Worm (Caenorhabditis elegans) whole organism, L4 larva: ENCODE results near the gene R04E5.7.
A peak's percentile ranks its signal among the peaks of the same experiment; 100 is the strongest.

Experiments
- F10B5.3 ChIP-seq: sonication (generic microtip); optimal IDR thresholded peaks from 2 replicates; lab custom pipeline; 2016; ENCODE audit warnings: mild to moderate bottlenecking, missing genetic modification characterization, missing compliant biosample characterization
- F44E2.7 ChIP-seq: fragments of 200-800 bp; sonication (Bioruptor generic); IDR thresholded peaks from 2 replicates; pipeline ENCODE4 v2.1.2; 2022; ENCODE audit warnings: missing genetic modification characterization, missing compliant biosample characterization
- T20F7.1 ChIP-seq: fragments of 200-800 bp; sonication (Bioruptor generic); optimal IDR thresholded peaks from 2 replicates; lab custom pipeline; 2018; ENCODE audit warnings: mild to moderate bottlenecking, missing genetic modification characterization, missing compliant biosample characterization
- Y105C5A.15 ChIP-seq: fragments of 200-800 bp; sonication (Bioruptor generic); IDR thresholded peaks from 2 replicates; pipeline ENCODE4 v1.3.6; 2022; ENCODE audit warnings: missing genetic modification characterization, missing compliant biosample characterization
- ceh-32 ChIP-seq: sonication (generic microtip); optimal IDR thresholded peaks from 2 replicates; lab custom pipeline; 2016; ENCODE audit warnings: mild to moderate bottlenecking, missing genetic modification characterization, missing compliant biosample characterization; ENCODE audit not compliant: poor library complexity
- daf-16 ChIP-seq, 3 experiments: sonication (generic microtip); optimal IDR thresholded peaks; 2 replicates each; lab custom pipeline; 2016 to 2017; ENCODE audit warnings: missing genetic modification characterization in 3 of 3, missing genetic modification reagents in 3 of 3, mild to moderate bottlenecking in 2 of 3, missing compliant biosample characterization in 2 of 3, missing biosample characterization in 1 of 3, moderate library complexity in 1 of 3
- daf-19 ChIP-seq: fragments of 200-800 bp; sonication (Bioruptor generic); conservative IDR thresholded peaks from 2 replicates; pipeline ENCODE4 v1.3.6; 2022; ENCODE audit warnings: missing genetic modification characterization, missing compliant biosample characterization
- dmd-6 ChIP-seq: fragments of 200-800 bp; sonication (Bioruptor generic); IDR thresholded peaks from 2 replicates; pipeline ENCODE4 v1.3.6; 2022; ENCODE audit warnings: missing genetic modification reagents, missing genetic modification characterization, missing compliant biosample characterization
- gei-8 ChIP-seq: fragments of 200-800 bp; sonication (Bioruptor generic); optimal IDR thresholded peaks from 2 replicates; lab custom pipeline; 2018; ENCODE audit warnings: mild to moderate bottlenecking, missing genetic modification characterization, missing compliant biosample characterization
- hlh-11 ChIP-seq: fragments of 200-800 bp; sonication (Bioruptor generic); optimal IDR thresholded peaks from 2 replicates; lab custom pipeline; 2018; ENCODE audit warnings: mild to moderate bottlenecking, missing genetic modification characterization, missing compliant biosample characterization
- mdt-29 ChIP-seq: fragments of 200-800 bp; sonication (Bioruptor generic); IDR thresholded peaks from 2 replicates; pipeline ENCODE4 v1.3.6; 2022; ENCODE audit warnings: missing genetic modification reagents, missing genetic modification characterization, missing compliant biosample characterization
- mes-2 ChIP-seq: sonication (generic microtip); optimal IDR thresholded peaks from 2 replicates; lab custom pipeline; 2016; ENCODE audit warnings: missing genotype, mild to moderate bottlenecking, missing genetic modification characterization, missing compliant biosample characterization; ENCODE audit not compliant: poor library complexity, severe bottlenecking
- mxl-2 ChIP-seq: fragments of 200-800 bp; sonication (Bioruptor generic); conservative IDR thresholded peaks from 2 replicates; pipeline ENCODE4 v1.3.6; 2022; ENCODE audit warnings: missing genetic modification reagents, missing genetic modification characterization, missing compliant biosample characterization
- nhr-111 ChIP-seq: fragments of 200-800 bp; sonication (Bioruptor generic); optimal IDR thresholded peaks from 2 replicates; lab custom pipeline; 2018; ENCODE audit warnings: mild to moderate bottlenecking, missing genetic modification characterization, missing compliant biosample characterization
- nhr-237 ChIP-seq: sonication (generic microtip); optimal IDR thresholded peaks from 2 replicates; lab custom pipeline; 2017; ENCODE audit warnings: missing biosample characterization, missing genetic modification characterization
- nhr-28 ChIP-seq: fragments of 150-350 bp; optimal IDR thresholded peaks from 2 replicates; lab custom pipeline; 2014; ENCODE audit warnings: missing biosample characterization, missing genetic modification characterization
- pqm-1 ChIP-seq: sonication (generic microtip); optimal IDR thresholded peaks from 2 replicates; lab custom pipeline; 2017; ENCODE audit warnings: missing biosample characterization, missing genetic modification characterization
- sdz-12 ChIP-seq: fragments of 200-800 bp; sonication (Bioruptor generic); optimal IDR thresholded peaks from 2 replicates; lab custom pipeline; 2018; ENCODE audit warnings: mild to moderate bottlenecking, missing genetic modification characterization, missing compliant biosample characterization
- tra-1 ChIP-seq: fragments of 200-800 bp; sonication (Bioruptor generic); IDR thresholded peaks from 2 replicates; pipeline ENCODE4 v1.3.6; 2022; ENCODE audit warnings: missing genetic modification reagents, missing genetic modification characterization, missing compliant biosample characterization
- ztf-7 ChIP-seq: fragments of 150-350 bp; optimal IDR thresholded peaks from 2 replicates; lab custom pipeline; 2014; ENCODE audit warnings: missing biosample characterization, missing genetic modification characterization

Gene R04E5.7

ce11 chrX:8750209-8750608 is 46.9 kb downstream of the R04E5.7 start (continued):
- TF ChIP-seq mxl-2 (0 out of 2 replicates have a peak, but pooled peaks have one; percentile 32), ztf-7 (tag; lab: Kevin White, UChicago) (no peak), gei-8 (GFP tag; lab: Kevin White, UChicago) (peak; percentile 17), mes-2 (peak; percentile 22), ceh-32 (tag; lab: Kevin White, UChicago) (no peak), daf-16 (GFP tag; optimal IDR thresholded peaks at IDR 0.05; lab: Kevin White, UChicago) (no peak), daf-16 (tag; optimal IDR thresholded peaks at IDR 0.05; lab: Kevin White, UChicago) (peak; percentile 73), tra-1 (peak; percentile 58), T20F7.1 (peak; percentile 31), Y105C5A.15 (GFP tag; lab: Robert Waterston, UW) (no peak), daf-19 (GFP tag; lab: Robert Waterston, UW) (no peak), F44E2.7 (no peak), F10B5.3 (tag; lab: Kevin White, UChicago) (no peak), nhr-111 (GFP tag; lab: Kevin White, UChicago) (no peak), hlh-11 (tag; lab: Kevin White, UChicago) (peak; percentile 80), sdz-12 (GFP tag; lab: Kevin White, UChicago) (no peak), mdt-29 (GFP tag; lab: Robert Waterston, UW) (no peak), nhr-237 (tag; lab: Kevin White, UChicago) (no peak), pqm-1 (tag; lab: Kevin White, UChicago) (peak; percentile 87), nhr-28 (peak; percentile 95), dmd-6 (GFP tag; lab: Robert Waterston, UW) (peak; percentile 90)
